Fruit fly (Drosophila melanogaster) whole organism, embryonic: ENCODE measurements around the gene CG12998.

Experiments used
- Abd-B ChIP-seq: fragments of 200-800 bp; sonication (Bioruptor generic); optimal IDR thresholded peaks from 2 replicates; lab custom pipeline; 2018; ENCODE audit warnings: missing biosample characterization, mild to moderate bottlenecking, missing genetic modification characterization, moderate library complexity
- Ada2b ChIP-seq: fragments of 200-800 bp; sonication (Bioruptor generic); IDR thresholded peaks from 2 replicates; pipeline ENCODE4 v1.3.6; 2022; ENCODE audit warnings: missing biosample characterization, missing genetic modification characterization
- Asciz ChIP-seq: fragments of 200-800 bp; sonication (Bioruptor generic); optimal IDR thresholded peaks from 2 replicates; lab custom pipeline; 2017; ENCODE audit warnings: missing biosample characterization, mild to moderate bottlenecking, missing genetic modification characterization, missing genetic modification reagents
- Atf3 ChIP-seq: fragments of 200-800 bp; sonication (Bioruptor generic); optimal IDR thresholded peaks from 3 replicates; lab custom pipeline; 2016; ENCODE audit warnings: missing biosample characterization, missing genetic modification characterization
- Atf6 ChIP-seq: fragments of 200-800 bp; sonication (Bioruptor generic); IDR thresholded peaks from 2 replicates; pipeline ENCODE4 v1.3.6; 2022; ENCODE audit warnings: missing biosample characterization, missing genetic modification characterization
- CG10147 ChIP-seq: fragments of 200-800 bp; sonication (Bioruptor generic); optimal IDR thresholded peaks from 2 replicates; lab custom pipeline; 2019; ENCODE audit warnings: missing biosample characterization, mild to moderate bottlenecking, missing genetic modification characterization, moderate library complexity
- CG1024 ChIP-seq: fragments of 200-800 bp; sonication (Bioruptor generic); IDR thresholded peaks from 2 replicates; pipeline ENCODE4 v1.3.6; 2022; ENCODE audit warnings: missing biosample characterization, missing genetic modification characterization
- CG10565 ChIP-seq: fragments of 200-800 bp; sonication (Bioruptor generic); optimal IDR thresholded peaks from 3 replicates; lab custom pipeline; 2016; ENCODE audit warnings: missing biosample characterization, mild to moderate bottlenecking, missing genetic modification characterization
- CG11695 ChIP-seq: fragments of 200-800 bp; sonication (Bioruptor generic); IDR thresholded peaks from 3 replicates; pipeline ENCODE4 v1.3.6; 2022; ENCODE audit warnings: missing biosample characterization, missing genetic modification characterization
- CG12659 ChIP-seq: fragments of 200-800 bp; sonication (Bioruptor generic); optimal IDR thresholded peaks from 3 replicates; lab custom pipeline; 2017; ENCODE audit warnings: mild to moderate bottlenecking, missing biosample characterization, missing genetic modification reagents, missing genetic modification characterization
- CG13296 ChIP-seq: fragments of 200-800 bp; sonication (Bioruptor generic); optimal IDR thresholded peaks from 3 replicates; lab custom pipeline; 2018; ENCODE audit warnings: missing biosample characterization, mild to moderate bottlenecking, missing genetic modification characterization
- CG17385 ChIP-seq: fragments of 200-800 bp; sonication (Bioruptor generic); optimal IDR thresholded peaks from 3 replicates; lab custom pipeline; 2018; ENCODE audit warnings: missing biosample characterization, mild to moderate bottlenecking, missing genetic modification characterization
- CG17568 ChIP-seq: fragments of 200-800 bp; sonication (Bioruptor generic); optimal IDR thresholded peaks from 2 replicates; lab custom pipeline; 2018; ENCODE audit warnings: missing biosample characterization, mild to moderate bottlenecking, missing genetic modification characterization, moderate library complexity
- CG17829 ChIP-seq: fragments of 200-800 bp; optimal IDR thresholded peaks from 2 replicates; lab custom pipeline; 2019; ENCODE audit warnings: missing biosample characterization, mild to moderate bottlenecking, missing genetic modification characterization, moderate library complexity
- CG32772 ChIP-seq: fragments of 200-800 bp; sonication (Bioruptor generic); IDR thresholded peaks from 2 replicates; pipeline ENCODE4 v1.3.6; 2022; ENCODE audit warnings: missing biosample characterization, missing genetic modification characterization
- CG33213 ChIP-seq: fragments of 200-800 bp; sonication (Bioruptor generic); optimal IDR thresholded peaks from 3 replicates; lab custom pipeline; 2016; ENCODE audit warnings: missing biosample characterization, missing genetic modification characterization
- CG4820 ChIP-seq: fragments of 200-800 bp; sonication (Bioruptor generic); optimal IDR thresholded peaks from 3 replicates; lab custom pipeline; 2016; ENCODE audit warnings: missing biosample characterization, missing genetic modification characterization
- CG6254 ChIP-seq: fragments of 200-800 bp; sonication (Bioruptor generic); optimal IDR thresholded peaks from 3 replicates; lab custom pipeline; 2017; ENCODE audit warnings: mild to moderate bottlenecking, missing biosample characterization, missing genetic modification reagents, missing genetic modification characterization
- CG6683 ChIP-seq: fragments of 200-800 bp; sonication (Bioruptor generic); optimal IDR thresholded peaks from 2 replicates; lab custom pipeline; 2017; ENCODE audit warnings: missing biosample characterization, mild to moderate bottlenecking, missing genetic modification characterization, missing genetic modification reagents
- CG8281 ChIP-seq: fragments of 200-800 bp; sonication (Bioruptor generic); optimal IDR thresholded peaks from 2 replicates; lab custom pipeline; 2018; ENCODE audit warnings: missing biosample characterization, mild to moderate bottlenecking, missing genetic modification characterization, moderate library complexity
- Chrac-16 ChIP-seq: fragments of 200-800 bp; sonication (Bioruptor generic); optimal IDR thresholded peaks from 3 replicates; lab custom pipeline; 2016; ENCODE audit warnings: missing biosample characterization, missing genetic modification characterization
- D19B ChIP-seq: fragments of 200-800 bp; sonication (Bioruptor generic); optimal IDR thresholded peaks from 2 replicates; lab custom pipeline; 2017; ENCODE audit warnings: missing biosample characterization, mild to moderate bottlenecking, missing genetic modification characterization
- Dip3 ChIP-seq: fragments of 200-800 bp; sonication (Bioruptor generic); optimal IDR thresholded peaks from 3 replicates; lab custom pipeline; 2016; ENCODE audit warnings: missing biosample characterization, missing genetic modification characterization
- Dll ChIP-seq: fragments of 200-800 bp; sonication (Bioruptor generic); IDR thresholded peaks from 4 replicates; pipeline ENCODE4 v1.3.6; 2022; ENCODE audit warnings: missing biosample characterization, missing genetic modification characterization; ENCODE audit not compliant: partially characterized antibody
- Dref ChIP-seq: fragments of 200-800 bp; sonication (Bioruptor generic); IDR thresholded peaks from 2 replicates; pipeline ENCODE4 v1.3.6; 2022; ENCODE audit warnings: missing biosample characterization, missing genetic modification characterization
- H2.0 ChIP-seq: fragments of 200-800 bp; sonication (Bioruptor generic); IDR thresholded peaks from 2 replicates; pipeline ENCODE4 v1.3.6; 2022; ENCODE audit warnings: missing biosample characterization, missing genetic modification characterization
- HLH3B ChIP-seq: fragments of 200-800 bp; sonication (Bioruptor generic); IDR thresholded peaks from 2 replicates; pipeline ENCODE4 v1.3.6; 2022; ENCODE audit warnings: missing biosample characterization, missing genetic modification characterization
- Hey ChIP-seq: fragments of 200-800 bp; sonication (Bioruptor generic); optimal IDR thresholded peaks from 3 replicates; lab custom pipeline; 2018; ENCODE audit warnings: missing biosample characterization, mild to moderate bottlenecking, missing genetic modification characterization
- HmgZ ChIP-seq: fragments of 200-800 bp; sonication (Bioruptor generic); optimal IDR thresholded peaks from 2 replicates; lab custom pipeline; 2018; ENCODE audit warnings: missing biosample characterization, mild to moderate bottlenecking, missing genetic modification characterization
- Hmx ChIP-seq: fragments of 200-800 bp; sonication (Bioruptor generic); optimal IDR thresholded peaks from 2 replicates; lab custom pipeline; 2016; ENCODE audit warnings: missing biosample characterization, missing genetic modification characterization
- Lpt ChIP-seq: fragments of >200 bp; optimal IDR thresholded peaks from 2 replicates; lab custom pipeline; 2018; ENCODE audit warnings: missing biosample characterization, missing genetic modification characterization
- MBD-R2 ChIP-seq: fragments of 200-800 bp; sonication (Bioruptor generic); IDR thresholded peaks from 2 replicates; pipeline ENCODE4 v1.3.6; 2022; ENCODE audit warnings: missing biosample characterization, missing genetic modification characterization
- MESR4 ChIP-seq: fragments of 200-800 bp; sonication (Bioruptor generic); optimal IDR thresholded peaks from 2 replicates; lab custom pipeline; 2018; ENCODE audit warnings: missing biosample characterization, mild to moderate bottlenecking, missing genetic modification characterization, moderate library complexity
- NC2α ChIP-seq: fragments of 200-800 bp; sonication (Bioruptor generic); optimal IDR thresholded peaks from 2 replicates; lab custom pipeline; 2016; ENCODE audit warnings: missing biosample characterization, missing genetic modification characterization
- Nf-YC ChIP-seq: fragments of 200-800 bp; optimal IDR thresholded peaks from 3 replicates; lab custom pipeline; 2019; ENCODE audit warnings: missing biosample characterization, mild to moderate bottlenecking, missing genetic modification characterization, moderate library complexity
- Pdp1 ChIP-seq, 2 experiments: fragments of 200-800 bp; sonication (Bioruptor generic); optimal IDR thresholded peaks; 3 replicates each; lab custom pipeline; 2016; ENCODE audit warnings: missing biosample characterization in 2 of 2, missing genetic modification characterization in 2 of 2, mild to moderate bottlenecking in 1 of 2, moderate library complexity in 1 of 2
- Xrp1 ChIP-seq: fragments of 200-800 bp; sonication (Bioruptor generic); IDR thresholded peaks from 2 replicates; pipeline ENCODE4 v1.3.6; 2022; ENCODE audit warnings: missing biosample characterization, missing genetic modification characterization
- crp ChIP-seq, 2 experiments: fragments of 200-800 bp; sonication (Bioruptor generic); optimal IDR thresholded peaks; 2 replicates in 1 of 2; 3 replicates in 1 of 2; lab custom pipeline; 2017; ENCODE audit warnings: missing biosample characterization in 2 of 2, missing genetic modification characterization in 2 of 2, mild to moderate bottlenecking in 1 of 2, moderate library complexity in 1 of 2
- dati ChIP-seq: fragments of 200-800 bp; sonication (Bioruptor generic); IDR thresholded peaks from 2 replicates; pipeline ENCODE4 v1.3.6; 2022; ENCODE audit warnings: missing biosample characterization, missing genetic modification characterization
- hbn ChIP-seq: fragments of 200-800 bp; sonication (Bioruptor generic); IDR thresholded peaks from 2 replicates; pipeline ENCODE4 v1.3.6; 2022; ENCODE audit warnings: missing biosample characterization, missing genetic modification characterization; ENCODE audit not compliant: partially characterized antibody
- insv ChIP-seq, 2 experiments: fragments of 200-800 bp; sonication (Bioruptor generic); optimal IDR thresholded peaks; 3 replicates each; lab custom pipeline; 2016 to 2018; ENCODE audit warnings: missing biosample characterization in 2 of 2, missing genetic modification characterization in 2 of 2
- oc ChIP-seq: fragments of 200-800 bp; sonication (Bioruptor generic); optimal IDR thresholded peaks from 2 replicates; lab custom pipeline; 2018; ENCODE audit warnings: missing biosample characterization, mild to moderate bottlenecking, missing genetic modification characterization, moderate library complexity
- ranshi ChIP-seq: fragments of 200-800 bp; sonication (Bioruptor generic); IDR thresholded peaks from 2 replicates; pipeline ENCODE4 v1.3.6; 2022; ENCODE audit warnings: missing biosample characterization, missing genetic modification characterization
- rib ChIP-seq: fragments of 200-800 bp; sonication (Bioruptor generic); IDR thresholded peaks from 2 replicates; pipeline ENCODE4 v1.3.6; 2022; ENCODE audit warnings: missing biosample characterization, missing genetic modification characterization
- tio ChIP-seq: fragments of 200-800 bp; sonication (Bioruptor generic); optimal IDR thresholded peaks from 2 replicates; lab custom pipeline; 2017; ENCODE audit warnings: missing biosample characterization, missing genetic modification characterization, inconsistent platforms
- trh ChIP-seq: fragments of 200-800 bp; sonication (Bioruptor generic); optimal IDR thresholded peaks from 2 replicates; lab custom pipeline; 2016; ENCODE audit warnings: missing biosample characterization, missing genetic modification characterization
- unpg ChIP-seq: fragments of 200-800 bp; sonication (Bioruptor generic); optimal IDR thresholded peaks from 3 replicates; lab custom pipeline; 2018; ENCODE audit warnings: missing biosample characterization, mild to moderate bottlenecking, missing genetic modification characterization, moderate library complexity
- zen2 ChIP-seq: fragments of 200-800 bp; sonication (Bioruptor generic); IDR thresholded peaks from 3 replicates; pipeline ENCODE4 v1.3.6; 2022; ENCODE audit warnings: missing biosample characterization, missing genetic modification characterization; ENCODE audit not compliant: partially characterized antibody

The CG12998 gene

DNA sequence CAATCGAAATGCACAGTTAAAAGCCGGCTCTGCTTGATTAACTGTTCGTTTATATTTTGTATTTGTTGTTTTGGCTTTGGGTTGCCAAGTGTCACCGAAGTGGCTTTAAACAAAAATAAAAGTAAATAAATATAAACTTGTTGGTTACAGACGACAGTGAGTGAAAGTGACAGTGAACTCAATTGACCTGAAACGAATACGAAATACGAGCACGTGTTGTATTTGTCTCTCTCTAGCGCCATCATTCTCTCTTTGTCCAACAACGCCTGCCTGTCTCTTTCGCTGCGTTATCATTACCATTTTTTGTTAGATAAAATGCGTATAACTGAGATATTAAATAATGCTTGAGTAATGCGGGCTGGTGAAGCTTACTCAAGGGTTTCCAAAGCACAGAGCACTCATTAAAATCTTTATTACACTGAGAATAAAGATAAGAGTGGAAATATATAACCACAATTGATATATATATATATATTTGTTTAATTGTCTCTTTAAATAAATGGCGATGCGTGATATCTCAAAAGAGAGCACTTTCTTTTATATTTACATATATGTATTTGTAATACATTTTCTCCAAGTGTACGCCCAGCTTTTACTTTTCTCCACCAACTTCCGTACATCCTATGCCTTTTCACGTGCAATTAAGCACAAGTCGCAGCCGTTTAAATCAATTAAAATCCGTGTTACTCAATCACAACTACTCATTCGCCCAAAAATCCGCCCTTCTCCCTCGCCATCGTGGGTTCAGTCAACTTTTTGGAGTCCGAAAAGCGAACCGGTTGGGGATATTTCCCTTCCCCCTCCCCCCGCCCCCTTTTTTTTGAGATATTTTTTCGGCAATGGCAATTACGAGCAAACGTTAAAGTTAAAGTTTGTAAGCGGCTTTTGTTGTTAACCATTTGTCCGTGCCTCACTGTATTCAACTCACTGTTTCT is 36.9 kb upstream of the CG12998 start (continued):
- peak; percentile 13 for TF ChIP-seq oc
- no peak for TF ChIP-seq Dip3 (GFP tag; lab: Kevin White, UChicago)
- TF ChIP-seq Chrac-16 (GFP tag; lab: Kevin White, UChicago), result no peak
- TF ChIP-seq NC2α (GFP tag; lab: Kevin White, UChicago), result no peak
- no peak for TF ChIP-seq hbn
- TF ChIP-seq Nf-YC (tag; lab: Kevin White, UChicago), result peak; percentile 9
- TF ChIP-seq unpg, result peak; percentile 19
- no peak for TF ChIP-seq Lpt (GFP tag; lab: Kevin White, UChicago)
- TF ChIP-seq CG17829, result peak; percentile 43
- peak; percentile 45; the same call in 1 of the 2 replicates for TF ChIP-seq Xrp1 (GFP tag; lab: Robert Waterston, UW)
- TF ChIP-seq Ada2b (GFP tag; lab: Robert Waterston, UW), result 0 out of 2 replicates have a peak, but pooled peaks have one; percentile 28
- peak; percentile 51; the same call in 1 of the 3 replicates for TF ChIP-seq CG11695
- TF ChIP-seq MESR4, result no peak
- peak; percentile 31; the same call in 1 of the 2 replicates for TF ChIP-seq ranshi
- TF ChIP-seq Dll (GFP tag; lab: Robert Waterston, UW), result no peak
- no peak for TF ChIP-seq crp (GFP tag; optimal IDR thresholded peaks at IDR 0.05; lab: Kevin White, UChicago)
- TF ChIP-seq HLH3B (GFP tag; lab: Robert Waterston, UW), result peak; percentile 40; the same call in 1 of the 2 replicates
- no peak for TF ChIP-seq rib (GFP tag; lab: Robert Waterston, UW)
- no peak for TF ChIP-seq Hey (tag; lab: Kevin White, UChicago)
- no peak for TF ChIP-seq Asciz (GFP tag; lab: Kevin White, UChicago)
- TF ChIP-seq CG10565 (GFP tag; lab: Kevin White, UChicago), result no peak
- no peak for TF ChIP-seq tio (GFP tag; lab: Kevin White, UChicago)
- TF ChIP-seq Abd-B (GFP tag; lab: Kevin White, UChicago), result no peak
- TF ChIP-seq Atf6 (GFP tag; lab: Robert Waterston, UW), result no peak
- no peak for TF ChIP-seq zen2 (GFP tag; lab: Robert Waterston, UW)
- TF ChIP-seq CG1024 (GFP tag; lab: Robert Waterston, UW), result peak; percentile 43; the same call in 1 of the 2 replicates
- TF ChIP-seq Dref (GFP tag; lab: Robert Waterston, UW), result no peak
- TF ChIP-seq dati, result no peak
- peak; percentile 0 for TF ChIP-seq CG12659
- TF ChIP-seq Hmx (GFP tag; lab: Kevin White, UChicago), result no peak
- TF ChIP-seq insv (GFP tag; optimal IDR thresholded peaks at IDR 0.05; lab: Kevin White, UChicago), result no peak
- no peak for TF ChIP-seq CG32772
- peak; percentile 3 for TF ChIP-seq CG17385 (GFP tag; lab: Kevin White, UChicago)
- TF ChIP-seq CG33213, result no peak
- TF ChIP-seq H2.0 (GFP tag; lab: Robert Waterston, UW), result no peak
- TF ChIP-seq CG17568 (GFP tag; lab: Kevin White, UChicago), result no peak
- TF ChIP-seq CG6683, result no peak
- no peak for TF ChIP-seq CG10147 (GFP tag; lab: Kevin White, UChicago)
- TF ChIP-seq D19B (GFP tag; lab: Kevin White, UChicago), result no peak
- no peak for TF ChIP-seq CG8281 (tag; lab: Kevin White, UChicago)
- no peak for TF ChIP-seq CG6254 (GFP tag; lab: Kevin White, UChicago)
- TF ChIP-seq Atf3 (GFP tag; lab: Kevin White, UChicago), result no peak
- no peak for TF ChIP-seq CG13296 (GFP tag; lab: Kevin White, UChicago)
- TF ChIP-seq HmgZ, result no peak
- TF ChIP-seq trh, result no peak
- TF ChIP-seq MBD-R2, result no peak
- TF ChIP-seq CG4820 (GFP tag; lab: Kevin White, UChicago), result no peak
- TF ChIP-seq Pdp1 (GFP tag; optimal IDR thresholded peaks at IDR 0.05; lab: Kevin White, UChicago), result peak in 1 of 2 experiments; percentile 7
